Fruit fly (Drosophila melanogaster): ENCODE measurements around the gene CG8475.

The CG8475 gene

dm6 chr2L:8159498-8159897 is 37.2 kb downstream of the CG8475 start, which contains the start of the genes PAPLA1 and Rbsn-5 (continued):
- peak; percentile 15; the same call in 1 of the 2 replicates for TF ChIP-seq Bgb (GFP tag; IDR thresholded peaks at IDR 0.05; ENCODE audit: partially characterized antibody)
- TF ChIP-seq CG14050 (GFP tag; IDR thresholded peaks at IDR 0.05) = peak; percentile 84
- TF ChIP-seq CG6689 (GFP tag; IDR thresholded peaks at IDR 0.05) = peak; percentile 93
- peak; percentile 87 for TF ChIP-seq jigr1 (GFP tag; IDR thresholded peaks at IDR 0.05)
- TF ChIP-seq HmgD (GFP tag; optimal IDR thresholded peaks at IDR 0.05) = peak; percentile 94
- TF ChIP-seq Blimp-1 (GFP tag; optimal IDR thresholded peaks at IDR 0.05) = peak; percentile 90
- TF ChIP-seq danr (GFP tag; IDR thresholded peaks at IDR 0.05) = peak; percentile 84
- peak; percentile 89 for TF ChIP-seq Ada2b (GFP tag; IDR thresholded peaks at IDR 0.05)
- peak; percentile 83 for TF ChIP-seq Nf-YA (GFP tag; IDR thresholded peaks at IDR 0.05)
- TF ChIP-seq CG13287 (GFP tag; IDR thresholded peaks at IDR 0.05; ENCODE audit: partially characterized antibody) = no peak; the same call in 1 of the 2 replicates
- peak; percentile 86 for TF ChIP-seq da (GFP tag; optimal IDR thresholded peaks at IDR 0.05)
- TF ChIP-seq CG10147 (GFP tag; optimal IDR thresholded peaks at IDR 0.05) = peak; percentile 92
- TF ChIP-seq her (GFP tag; optimal IDR thresholded peaks at IDR 0.05) = peak; percentile 92
- peak; percentile 97 for TF ChIP-seq ind (GFP tag; optimal IDR thresholded peaks at IDR 0.05)
- no peak for TF ChIP-seq lov (optimal IDR thresholded peaks at IDR 0.05)
- peak; percentile 87 for TF ChIP-seq lov (GFP tag; IDR thresholded peaks at IDR 0.05)
- peak; percentile 93 for TF ChIP-seq CG4854 (GFP tag; optimal IDR thresholded peaks at IDR 0.05)
- peak; percentile 69 for TF ChIP-seq CG10431 (GFP tag; optimal IDR thresholded peaks at IDR 0.05)
- TF ChIP-seq CG7271 (tag; optimal IDR thresholded peaks at IDR 0.05) = peak; percentile 85
- TF ChIP-seq CG13894 (tag; optimal IDR thresholded peaks at IDR 0.05) = peak; percentile 94
- TF ChIP-seq gce (GFP tag; IDR thresholded peaks at IDR 0.05) = peak; percentile 74; the same call in 2 of the 3 replicates
- TF ChIP-seq CG7556 (GFP tag; optimal IDR thresholded peaks at IDR 0.05) = peak; percentile 87
- peak; percentile 70 for TF ChIP-seq CG3995 (GFP tag; optimal IDR thresholded peaks at IDR 0.05)
- no peak for TF ChIP-seq CG8478 (optimal IDR thresholded peaks at IDR 0.05)
- TF ChIP-seq salm (tag; optimal IDR thresholded peaks at IDR 0.05) = peak; percentile 82
- TF ChIP-seq MESR4 (GFP tag; optimal IDR thresholded peaks at IDR 0.05) = peak; percentile 59
- TF ChIP-seq sima (GFP tag; optimal IDR thresholded peaks at IDR 0.05) = peak; percentile 89
- TF ChIP-seq ken (GFP tag; IDR thresholded peaks at IDR 0.05) = peak; percentile 94
- peak; percentile 48 for TF ChIP-seq ftz-f1 (GFP tag; optimal IDR thresholded peaks at IDR 0.05)
- TF ChIP-seq sisA (GFP tag; IDR thresholded peaks at IDR 0.05) = peak; percentile 96
- TF ChIP-seq CG2120 (GFP tag; optimal IDR thresholded peaks at IDR 0.05) = peak; percentile 98
- TF ChIP-seq rib (GFP tag; IDR thresholded peaks at IDR 0.05) = peak; percentile 82
- peak; percentile 96 for TF ChIP-seq slou (GFP tag; optimal IDR thresholded peaks at IDR 0.05)
- peak; percentile 91 for TF ChIP-seq CG11085 (GFP tag; IDR thresholded peaks at IDR 0.05)
- peak; percentile 77; the same call in 1 of the 2 replicates for TF ChIP-seq gsb (GFP tag; IDR thresholded peaks at IDR 0.05)
- peak; percentile 93 for TF ChIP-seq unpg (GFP tag; optimal IDR thresholded peaks at IDR 0.05)
- peak; percentile 88 for TF ChIP-seq CG4730 (GFP tag; IDR thresholded peaks at IDR 0.05)
- peak; percentile 75 for TF ChIP-seq Asciz (GFP tag; optimal IDR thresholded peaks at IDR 0.05)
- peak; percentile 93 for TF ChIP-seq CG9876 (GFP tag; optimal IDR thresholded peaks at IDR 0.05)
- peak; percentile 35 for TF ChIP-seq CG14965 (GFP tag; optimal IDR thresholded peaks at IDR 0.05; ENCODE audit: borderline replicate concordance)
- TF ChIP-seq Xbp1 (GFP tag; optimal IDR thresholded peaks at IDR 0.05) = peak; percentile 97
- peak; percentile 84 for TF ChIP-seq CG17186 (GFP tag; optimal IDR thresholded peaks at IDR 0.05)
- peak; percentile 66 for TF ChIP-seq wek (GFP tag; optimal IDR thresholded peaks at IDR 0.05)
- TF ChIP-seq Abd-B (GFP tag; optimal IDR thresholded peaks at IDR 0.05) = peak; percentile 96
- peak; percentile 76 for TF ChIP-seq dmrt11E (tag; optimal IDR thresholded peaks at IDR 0.05)
- peak; percentile 89 for TF ChIP-seq dm (GFP tag; optimal IDR thresholded peaks at IDR 0.05)
- TF ChIP-seq H15 (GFP tag; IDR thresholded peaks at IDR 0.05) = peak; percentile 92
- TF ChIP-seq CG31441 (GFP tag; IDR thresholded peaks at IDR 0.05) = peak; percentile 92
- TF ChIP-seq Gug (GFP tag; IDR thresholded peaks at IDR 0.05) = peak; percentile 91
- TF ChIP-seq sob (GFP tag; IDR thresholded peaks at IDR 0.05) = peak; percentile 93
- TF ChIP-seq nerfin-1 (tag; optimal IDR thresholded peaks at IDR 0.05) = peak; percentile 90
- TF ChIP-seq org-1 (GFP tag; optimal IDR thresholded peaks at IDR 0.05) = peak; percentile 86
